Worm (Caenorhabditis elegans) whole organism, mixed stage, embryonic: Measurements from ENCODE around the gene F02D8.1.

Experiments
- ces-1 ChIP-seq: fragments of 150-350 bp; optimal IDR thresholded peaks from 2 replicates; lab custom pipeline; 2014; ENCODE audit warnings: missing biosample characterization, missing genetic modification reagents, missing genetic modification characterization
- elt-3 ChIP-seq: fragments of 150-350 bp; optimal IDR thresholded peaks from 2 replicates; lab custom pipeline; 2014; ENCODE audit warnings: missing biosample characterization, missing genetic modification characterization
- ham-2 ChIP-seq: fragments of 200-800 bp; sonication (Bioruptor generic); optimal IDR thresholded peaks from 2 replicates; lab custom pipeline; 2018; ENCODE audit warnings: mild to moderate bottlenecking, missing genetic modification characterization, missing compliant biosample characterization
- mep-1 ChIP-seq: fragments of 150-350 bp; optimal IDR thresholded peaks from 2 replicates; lab custom pipeline; 2017; ENCODE audit warnings: missing biosample characterization, missing genetic modification reagents, missing genetic modification characterization, inconsistent platforms
- nhr-237 ChIP-seq: fragments of 150-350 bp; optimal IDR thresholded peaks from 2 replicates; lab custom pipeline; 2014; ENCODE audit warnings: missing biosample characterization, missing genetic modification characterization
- nhr-76 ChIP-seq: sonication (generic microtip); optimal IDR thresholded peaks from 2 replicates; lab custom pipeline; 2017; ENCODE audit warnings: missing biosample characterization, missing genetic modification characterization
- snpc-4 ChIP-seq: fragments of 150-350 bp; optimal IDR thresholded peaks from 2 replicates; lab custom pipeline; 2014; ENCODE audit warnings: missing biosample characterization, missing genetic modification characterization
- sptf-1 ChIP-seq: sonication (generic microtip); optimal IDR thresholded peaks from 2 replicates; lab custom pipeline; 2017; ENCODE audit warnings: mild to moderate bottlenecking, missing genetic modification characterization, moderate library complexity, missing compliant biosample characterization
- unc-120 ChIP-seq: sonication (generic microtip); optimal IDR thresholded peaks from 2 replicates; lab custom pipeline; 2017; ENCODE audit warnings: missing genetic modification characterization, missing compliant biosample characterization; ENCODE audit not compliant: poor library complexity, severe bottlenecking
- unc-62 ChIP-seq: fragments of 150-350 bp; optimal IDR thresholded peaks from 2 replicates; lab custom pipeline; 2014; ENCODE audit warnings: missing biosample characterization, missing genetic modification reagents, missing genetic modification characterization
- ztf-11 ChIP-seq: fragments of 150-350 bp; optimal IDR thresholded peaks from 2 replicates; lab custom pipeline; 2014; ENCODE audit warnings: missing biosample characterization, missing genetic modification characterization

- TF ChIP-seq unc-120 (tag; lab: Kevin White, UChicago) = no peak
- no peak for TF ChIP-seq snpc-4
- no peak for TF ChIP-seq elt-3 (tag; lab: Kevin White, UChicago)
- TF ChIP-seq unc-62 (GFP tag; lab: Kevin White, UChicago) = no peak
- no peak for TF ChIP-seq nhr-237 (tag; lab: Kevin White, UChicago)
- no peak for TF ChIP-seq ham-2 (GFP tag; lab: Kevin White, UChicago)
- TF ChIP-seq mep-1 (tag; lab: Kevin White, UChicago) = no peak
- no peak for TF ChIP-seq sptf-1 (tag; lab: Kevin White, UChicago)
- TF ChIP-seq nhr-76 (tag; lab: Kevin White, UChicago) = no peak
- TF ChIP-seq ztf-11 (tag; lab: Kevin White, UChicago) = no peak
- no peak for TF ChIP-seq ces-1 (GFP tag; lab: Kevin White, UChicago)
These were observed 34.8 kb upstream of the F02D8.1 start for ce11 chrV:15013328-15013727.
